Worm (Caenorhabditis elegans) whole organism, midembryonic: ENCODE data around the gene lipl-2.
A peak's percentile ranks its signal among the peaks of the same experiment; 100 is the strongest.

Experiments
- T22C8.4 ChIP-seq: fragments of 200-800 bp; sonication (Bioruptor generic); IDR thresholded peaks from 2 replicates; pipeline ENCODE4 v1.3.6; 2022; ENCODE audit warnings: missing genetic modification characterization, missing compliant biosample characterization
- cog-1 ChIP-seq: sonication (generic microtip); optimal IDR thresholded peaks from 2 replicates; lab custom pipeline; 2016; ENCODE audit warnings: missing genetic modification characterization, missing compliant biosample characterization
- flt-1 ChIP-seq: fragments of 200-800 bp; sonication (Bioruptor generic); IDR thresholded peaks from 2 replicates; pipeline ENCODE4 v1.3.6; 2022; ENCODE audit warnings: missing genetic modification characterization, missing compliant biosample characterization
- klf-2 ChIP-seq: fragments of 200-800 bp; sonication (Bioruptor generic); conservative IDR thresholded peaks from 2 replicates; pipeline ENCODE4 v1.3.6; 2022; ENCODE audit warnings: missing genetic modification reagents, missing genetic modification characterization, missing compliant biosample characterization
- med-1 ChIP-seq: sonication (generic microtip); optimal IDR thresholded peaks from 2 replicates; lab custom pipeline; 2017; ENCODE audit warnings: missing genetic modification characterization, mild to moderate bottlenecking, missing compliant biosample characterization, antibody characterized with exemption, missing genetic modification reagents; ENCODE audit not compliant: insufficient read depth
- tab-1 ChIP-seq: fragments of 200-800 bp; sonication (Bioruptor generic); IDR thresholded peaks from 2 replicates; pipeline ENCODE4 v1.3.6; 2022; ENCODE audit warnings: missing genetic modification characterization, missing compliant biosample characterization
- ztf-23 ChIP-seq: fragments of 200-800 bp; sonication (Bioruptor generic); IDR thresholded peaks from 2 replicates; pipeline ENCODE4 v1.3.6; 2022; ENCODE audit warnings: missing genetic modification reagents, missing genetic modification characterization, missing compliant biosample characterization
- ztf-29 ChIP-seq: fragments of 200-800 bp; sonication (Bioruptor generic); IDR thresholded peaks from 2 replicates; pipeline ENCODE4 v1.3.6; 2022; ENCODE audit warnings: missing genetic modification reagents, missing genetic modification characterization, missing compliant biosample characterization

DNA sequence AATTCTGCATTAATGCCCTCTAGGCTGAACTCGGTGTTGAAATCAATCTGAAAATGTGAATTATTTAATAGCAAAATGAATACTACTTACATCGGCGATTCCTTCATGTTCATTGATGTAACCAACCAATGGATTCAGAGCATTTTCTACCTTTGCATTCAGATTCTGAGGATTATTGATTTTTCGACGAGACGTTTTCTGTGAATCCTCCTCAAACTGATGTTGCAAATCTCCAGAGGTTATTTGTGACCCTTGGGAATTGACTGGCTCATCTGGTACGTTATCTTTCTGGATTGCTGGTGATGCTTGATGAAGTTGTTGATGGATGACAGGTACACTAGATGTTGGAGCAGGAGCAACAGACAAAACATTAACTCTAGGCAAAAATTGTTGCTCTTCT, 9.3 kb upstream of the lipl-2 start:
- TF ChIP-seq ztf-29, result no peak
- no peak for TF ChIP-seq flt-1 (GFP tag; lab: Robert Waterston, UW)
- TF ChIP-seq klf-2 (GFP tag; lab: Robert Waterston, UW), result no peak
- TF ChIP-seq ztf-23 (GFP tag; lab: Robert Waterston, UW), result no peak
- no peak for TF ChIP-seq tab-1 (GFP tag; lab: Robert Waterston, UW)
- TF ChIP-seq cog-1 (tag; lab: Kevin White, UChicago), result no peak
- TF ChIP-seq med-1 (GFP tag; lab: Kevin White, UChicago), result no peak
- TF ChIP-seq T22C8.4 (GFP tag; lab: Robert Waterston, UW), result peak; percentile 30; the same call in 1 of the 2 replicates
